Worm (Caenorhabditis elegans): Measurements from ENCODE around the gene cra-1.

Gene cra-1

ce11 chrIII:6884203-6884602, 14.9 kb upstream of the cra-1 start, which contains the start of gene med-2:
TSS of gene med-2 (plus strand) at chrIII:6884503.
- no peak for TF ChIP-seq unc-62 (GFP tag; optimal IDR thresholded peaks at IDR 0.05)

- no peak for TF ChIP-seq unc-62 (GFP tag; optimal IDR thresholded peaks at IDR 0.05)
Observed at ce11 chrIII:6881745-6882144, 12.5 kb upstream of the cra-1 start.

- no peak for TF ChIP-seq unc-62 (GFP tag; optimal IDR thresholded peaks at IDR 0.05)
Observed at ce11 chrIII:6880797-6881196, 11.5 kb upstream of the cra-1 start, which contains the start of gene K04C2.7. TSS of gene K04C2.7 (plus strand) at chrIII:6881097.

ce11 chrIII:6873724-6874123, 4.5 kb upstream of the cra-1 start:
- TF ChIP-seq unc-62 (GFP tag; optimal IDR thresholded peaks at IDR 0.05): no peak

- TF ChIP-seq unc-62 (GFP tag; optimal IDR thresholded peaks at IDR 0.05): no peak
Observed at ce11 chrIII:6872534-6873150, 3.4 kb upstream of the cra-1 start, which contains the start of gene K04C2.3. TSS of gene K04C2.3 (plus strand) at chrIII:6873089.

ce11 chrIII:6871668-6872067, 2.4 kb upstream of the cra-1 start:
- TF ChIP-seq unc-62 (GFP tag; optimal IDR thresholded peaks at IDR 0.05): no peak

ce11 chrIII:6871067-6871466, 1.8 kb upstream of the cra-1 start:
- TF ChIP-seq unc-62 (GFP tag; optimal IDR thresholded peaks at IDR 0.05): no peak

ce11 chrIII:6869996-6870395, 736 bp upstream of the cra-1 start, which contains the start of gene K04C2.8:
TSS of gene K04C2.8 (plus strand) at chrIII:6870296.
- TF ChIP-seq unc-62 (GFP tag; optimal IDR thresholded peaks at IDR 0.05): no peak

- TF ChIP-seq unc-62 (GFP tag; optimal IDR thresholded peaks at IDR 0.05): no peak
Observed at ce11 chrIII:6863901-6864300, 5.4 kb downstream of the cra-1 start, which contains the start of gene sma-3. TSS of gene sma-3 (minus strand) at chrIII:6863968.

ce11 chrIII:6859482-6859881, 9.8 kb downstream of the cra-1 start, which contains the start of gene clec-158:
TSS of gene clec-158 (minus strand) at chrIII:6859582.
- no peak for TF ChIP-seq unc-62 (GFP tag; optimal IDR thresholded peaks at IDR 0.05)

ce11 chrIII:6857390-6857848, 11.8 kb downstream of the cra-1 start:
- TF ChIP-seq unc-62 (GFP tag; optimal IDR thresholded peaks at IDR 0.05): no peak

ce11 chrIII:6856709-6857108, 12.6 kb downstream of the cra-1 start, which contains the start of gene zak-1:
TSS of gene zak-1 (minus strand) at chrIII:6856809.
- TF ChIP-seq unc-62 (GFP tag; optimal IDR thresholded peaks at IDR 0.05): no peak

- TF ChIP-seq unc-62 (GFP tag; optimal IDR thresholded peaks at IDR 0.05): no peak
Observed at ce11 chrIII:6850255-6850654, 19.0 kb downstream of the cra-1 start, which contains the start of gene srv-1. TSS of gene srv-1 (plus strand) at chrIII:6850385.

ce11 chrIII:6848654-6849204, 20.5 kb downstream of the cra-1 start, which contains the start of gene dhhc-5:
TSS of gene dhhc-5 (minus strand) at chrIII:6849059.
- no peak for TF ChIP-seq unc-62 (GFP tag; optimal IDR thresholded peaks at IDR 0.05)

ce11 chrIII:6839091-6839490, 30.2 kb downstream of the cra-1 start:
- no peak for TF ChIP-seq unc-62 (GFP tag; optimal IDR thresholded peaks at IDR 0.05)

- no peak for TF ChIP-seq unc-62 (GFP tag; optimal IDR thresholded peaks at IDR 0.05)
Observed at ce11 chrIII:6837320-6837719, 31.9 kb downstream of the cra-1 start.

- TF ChIP-seq unc-62 (GFP tag; optimal IDR thresholded peaks at IDR 0.05): no peak
Observed at ce11 chrIII:6831312-6831711, 37.9 kb downstream of the cra-1 start.

Measured in whole organism, dauer.